Worm (Caenorhabditis elegans) whole organism, early embryonic: Measurements from ENCODE around the gene nlp-7.

Experiments used
- B0310.2 ChIP-seq: sonication (generic microtip); optimal IDR thresholded peaks from 2 replicates; lab custom pipeline; 2016; ENCODE audit warnings: mild to moderate bottlenecking, missing genetic modification characterization, missing compliant biosample characterization
- F13C5.2 ChIP-seq: sonication (generic microtip); optimal IDR thresholded peaks from 2 replicates; lab custom pipeline; 2017; ENCODE audit warnings: mild to moderate bottlenecking, missing genetic modification characterization, inconsistent platforms, missing compliant biosample characterization
- aly-1 ChIP-seq: sonication (generic microtip); optimal IDR thresholded peaks from 2 replicates; lab custom pipeline; 2016; ENCODE audit warnings: missing genetic modification characterization, missing compliant biosample characterization
- ama-1 ChIP-seq: fragments of 150-350 bp; optimal IDR thresholded peaks from 2 replicates; lab custom pipeline; 2014
- ceh-13 ChIP-seq: fragments of 200-800 bp; sonication (Bioruptor generic); optimal IDR thresholded peaks from 2 replicates; lab custom pipeline; 2018; ENCODE audit warnings: mild to moderate bottlenecking, missing genetic modification characterization, missing compliant biosample characterization
- ceh-36 ChIP-seq: sonication (generic microtip); optimal IDR thresholded peaks from 2 replicates; lab custom pipeline; 2016; ENCODE audit warnings: missing genetic modification characterization, inconsistent platforms, missing compliant biosample characterization
- ets-7 ChIP-seq: sonication (generic microtip); optimal IDR thresholded peaks from 2 replicates; lab custom pipeline; 2016; ENCODE audit warnings: missing genotype, missing genetic modification characterization, missing compliant biosample characterization
- flt-1 ChIP-seq: fragments of 200-800 bp; sonication (Bioruptor generic); IDR thresholded peaks from 2 replicates; pipeline ENCODE4 v1.3.6; 2022; ENCODE audit warnings: missing genetic modification characterization, missing compliant biosample characterization
- hmbx-1 ChIP-seq: sonication (generic microtip); optimal IDR thresholded peaks from 2 replicates; lab custom pipeline; 2016; ENCODE audit warnings: mild to moderate bottlenecking, missing genetic modification characterization, missing compliant biosample characterization
- hmg-4 ChIP-seq: fragments of 200-800 bp; sonication (Bioruptor generic); optimal IDR thresholded peaks from 2 replicates; lab custom pipeline; 2018; ENCODE audit warnings: mild to moderate bottlenecking, missing genetic modification characterization, missing compliant biosample characterization
- hnd-1 ChIP-seq: sonication (generic microtip); optimal IDR thresholded peaks from 2 replicates; lab custom pipeline; 2016; ENCODE audit warnings: missing genetic modification characterization, missing compliant biosample characterization
- pes-1 ChIP-seq: fragments of 200-800 bp; sonication (Bioruptor generic); IDR thresholded peaks from 2 replicates; pipeline ENCODE4 v1.3.6; 2022; ENCODE audit warnings: missing genetic modification reagents, missing genetic modification characterization, missing compliant biosample characterization
- scrt-1 ChIP-seq: fragments of 200-800 bp; sonication (Bioruptor generic); IDR thresholded peaks from 2 replicates; pipeline ENCODE4 v1.3.6; 2022; ENCODE audit warnings: missing genetic modification characterization, missing compliant biosample characterization
- sea-1 ChIP-seq: fragments of 200-800 bp; sonication (Bioruptor generic); conservative IDR thresholded peaks from 2 replicates; pipeline ENCODE4 v1.3.6; 2022; ENCODE audit warnings: missing genetic modification characterization, missing compliant biosample characterization
- tbx-11 ChIP-seq: fragments of 200-800 bp; sonication (Bioruptor generic); IDR thresholded peaks from 2 replicates; pipeline ENCODE4 v1.3.6; 2022; ENCODE audit warnings: missing genetic modification characterization, missing compliant biosample characterization
- tbx-37 ChIP-seq: fragments of 200-800 bp; sonication (Bioruptor generic); conservative IDR thresholded peaks from 2 replicates; pipeline ENCODE4 v1.3.6; 2022; ENCODE audit warnings: missing genetic modification reagents, missing genetic modification characterization, missing compliant biosample characterization
- tra-4 ChIP-seq: sonication (generic microtip); optimal IDR thresholded peaks from 2 replicates; lab custom pipeline; 2017; ENCODE audit warnings: missing genetic modification characterization, missing compliant biosample characterization

Gene nlp-7

ce11 chrX:8568423-8568903 is 24.5 kb upstream of the nlp-7 start:
- TF ChIP-seq F13C5.2 (tag; lab: Kevin White, UChicago) (no peak), hmg-4 (GFP tag; lab: Kevin White, UChicago) (peak; percentile 3), tbx-37 (GFP tag; lab: Robert Waterston, UW) (no peak), tra-4 (tag; lab: Kevin White, UChicago) (no peak)

DNA sequence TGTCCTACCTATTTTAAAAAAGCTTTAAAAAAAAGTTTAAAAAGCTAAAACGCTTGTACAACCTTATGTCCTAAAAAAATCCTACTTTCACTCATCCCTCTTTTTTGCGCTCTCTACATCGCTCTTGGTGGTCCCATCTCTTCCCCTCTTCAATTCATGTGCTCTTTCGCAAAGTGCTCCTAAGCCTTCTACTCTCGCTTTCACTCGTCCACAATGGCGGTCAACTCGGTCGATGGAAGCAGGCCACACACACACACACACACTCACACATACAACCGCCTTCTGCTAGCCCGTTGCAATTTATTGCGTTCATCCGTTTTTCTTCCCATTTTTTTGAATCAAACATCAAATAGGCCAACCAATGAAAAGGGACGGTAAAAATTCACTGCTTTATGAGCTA is 23.8 kb upstream of the nlp-7 start:
- TF ChIP-seq hmg-4 (GFP tag; lab: Kevin White, UChicago), result peak; percentile 67
- no peak for TF ChIP-seq hnd-1

DNA sequence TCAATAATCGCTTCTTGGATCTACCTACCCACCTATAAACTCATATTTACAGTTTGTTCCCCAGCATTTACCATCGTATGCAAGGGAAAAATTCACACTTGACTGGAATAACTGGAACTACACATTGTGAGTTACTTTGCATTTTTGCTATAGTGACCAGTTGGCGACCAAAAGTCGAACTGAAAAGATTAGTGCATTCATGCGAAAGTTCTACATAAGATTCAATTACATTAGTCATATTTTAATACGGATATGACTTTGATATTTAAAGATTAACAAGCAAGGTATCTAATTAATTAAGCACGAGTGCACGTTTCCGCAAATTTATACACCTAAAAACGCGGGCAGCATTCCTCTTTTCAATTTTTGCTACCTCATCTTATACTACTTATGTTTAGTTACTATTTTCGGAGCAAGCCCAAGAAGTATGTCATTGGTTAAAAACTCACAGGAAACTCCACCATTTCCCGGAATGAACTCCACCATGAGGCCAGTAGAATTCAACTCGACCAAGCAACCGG is 21.9 kb upstream of the nlp-7 start, which contains the start of gene jmjd-3.1:
jmjd-3.1 (plus strand) TSS at position 51 of the 521 bp plus-strand sequence.
- TF ChIP-seq hmg-4 (GFP tag; lab: Kevin White, UChicago) (no peak), ama-1 (no peak), hmbx-1 (tag; lab: Kevin White, UChicago) (no peak), F13C5.2 (tag; lab: Kevin White, UChicago) (no peak), sea-1 (GFP tag; lab: Robert Waterston, UW) (no peak), scrt-1 (GFP tag; lab: Robert Waterston, UW) (no peak), ceh-36 (tag; lab: Kevin White, UChicago) (no peak), flt-1 (GFP tag; lab: Robert Waterston, UW) (no peak), ets-7 (tag; lab: Kevin White, UChicago) (no peak), pes-1 (GFP tag; lab: Robert Waterston, UW) (no peak), tra-4 (tag; lab: Kevin White, UChicago) (no peak)

- no peak for TF ChIP-seq tra-4 (tag; lab: Kevin White, UChicago)
- TF ChIP-seq B0310.2 (tag; lab: Kevin White, UChicago), result no peak
- TF ChIP-seq scrt-1 (GFP tag; lab: Robert Waterston, UW), result no peak
- TF ChIP-seq F13C5.2 (tag; lab: Kevin White, UChicago), result no peak
- TF ChIP-seq tbx-37 (GFP tag; lab: Robert Waterston, UW), result no peak
- TF ChIP-seq aly-1 (tag; lab: Kevin White, UChicago), result no peak
- no peak for TF ChIP-seq hnd-1
- TF ChIP-seq tbx-11, result no peak
- TF ChIP-seq ets-7 (tag; lab: Kevin White, UChicago), result no peak
- no peak for TF ChIP-seq hmbx-1 (tag; lab: Kevin White, UChicago)
- no peak for TF ChIP-seq ama-1
- no peak for TF ChIP-seq flt-1 (GFP tag; lab: Robert Waterston, UW)
- no peak for TF ChIP-seq hmg-4 (GFP tag; lab: Kevin White, UChicago)
- no peak for TF ChIP-seq pes-1 (GFP tag; lab: Robert Waterston, UW)
- no peak for TF ChIP-seq sea-1 (GFP tag; lab: Robert Waterston, UW)
- TF ChIP-seq ceh-36 (tag; lab: Kevin White, UChicago), result no peak
- TF ChIP-seq ceh-13, result no peak
Observed at ce11 chrX:8580217-8580616, 12.8 kb upstream of the nlp-7 start, which contains the start of gene F18E9.4. Gene F18E9.4, plus strand, starts transcription at chrX:8580517.

- TF ChIP-seq scrt-1 (GFP tag; lab: Robert Waterston, UW) (no peak), ets-7 (tag; lab: Kevin White, UChicago) (no peak), tbx-37 (GFP tag; lab: Robert Waterston, UW) (no peak), sea-1 (GFP tag; lab: Robert Waterston, UW) (no peak), F13C5.2 (tag; lab: Kevin White, UChicago) (no peak), hmbx-1 (tag; lab: Kevin White, UChicago) (no peak), pes-1 (GFP tag; lab: Robert Waterston, UW) (no peak), tbx-11 (no peak), ama-1 (no peak), flt-1 (GFP tag; lab: Robert Waterston, UW) (no peak), ceh-36 (tag; lab: Kevin White, UChicago) (no peak), B0310.2 (tag; lab: Kevin White, UChicago) (no peak)
Observed at ce11 chrX:8581447-8581846, 11.5 kb upstream of the nlp-7 start, which contains the start of gene F18E9.8. Gene F18E9.8, minus strand, starts transcription at chrX:8581547.

DNA sequence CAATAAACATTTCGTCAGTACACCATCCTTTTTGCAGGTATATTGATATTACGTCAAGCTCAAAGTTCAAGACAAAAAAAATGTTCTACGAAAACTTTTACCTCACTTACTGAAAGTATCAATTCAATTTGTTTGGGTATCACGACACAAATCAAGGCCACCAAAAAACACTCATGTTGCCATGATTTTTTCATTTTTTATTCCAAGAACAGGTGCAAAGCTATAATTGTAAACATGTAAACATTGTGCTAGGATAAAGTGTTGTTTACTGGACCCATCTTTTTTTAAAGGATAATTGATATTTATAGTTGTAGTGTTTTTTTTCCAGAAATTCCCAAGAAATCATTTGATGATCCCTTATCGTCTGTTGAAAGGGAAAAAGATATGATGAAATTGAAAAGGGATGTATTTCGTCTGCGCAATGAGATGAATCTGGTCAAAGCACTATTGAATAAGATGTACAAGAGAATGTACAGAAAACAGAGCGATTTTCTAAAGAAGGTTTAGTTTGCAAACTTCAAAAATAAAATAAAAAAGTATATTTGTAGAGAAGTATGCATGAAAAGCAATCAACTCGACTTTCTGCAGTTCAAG is 10.1 kb upstream of the nlp-7 start:
- TF ChIP-seq aly-1 (tag; lab: Kevin White, UChicago), result no peak
- no peak for TF ChIP-seq ama-1
- no peak for TF ChIP-seq sea-1 (GFP tag; lab: Robert Waterston, UW)
- TF ChIP-seq tbx-37 (GFP tag; lab: Robert Waterston, UW), result no peak
- TF ChIP-seq B0310.2 (tag; lab: Kevin White, UChicago), result no peak
- TF ChIP-seq scrt-1 (GFP tag; lab: Robert Waterston, UW), result no peak

ce11 chrX:8584825-8585384 is 8.1 kb upstream of the nlp-7 start:
- TF ChIP-seq F13C5.2 (tag; lab: Kevin White, UChicago) (no peak), ets-7 (tag; lab: Kevin White, UChicago) (no peak), tbx-37 (GFP tag; lab: Robert Waterston, UW) (no peak), flt-1 (GFP tag; lab: Robert Waterston, UW) (no peak), pes-1 (GFP tag; lab: Robert Waterston, UW) (no peak), sea-1 (GFP tag; lab: Robert Waterston, UW) (no peak), ceh-13 (no peak), aly-1 (tag; lab: Kevin White, UChicago) (no peak), scrt-1 (GFP tag; lab: Robert Waterston, UW) (no peak), ceh-36 (tag; lab: Kevin White, UChicago) (no peak)
